Fruit fly (Drosophila melanogaster): ENCODE data around the gene CG6638.

The CG6638 gene

DNA sequence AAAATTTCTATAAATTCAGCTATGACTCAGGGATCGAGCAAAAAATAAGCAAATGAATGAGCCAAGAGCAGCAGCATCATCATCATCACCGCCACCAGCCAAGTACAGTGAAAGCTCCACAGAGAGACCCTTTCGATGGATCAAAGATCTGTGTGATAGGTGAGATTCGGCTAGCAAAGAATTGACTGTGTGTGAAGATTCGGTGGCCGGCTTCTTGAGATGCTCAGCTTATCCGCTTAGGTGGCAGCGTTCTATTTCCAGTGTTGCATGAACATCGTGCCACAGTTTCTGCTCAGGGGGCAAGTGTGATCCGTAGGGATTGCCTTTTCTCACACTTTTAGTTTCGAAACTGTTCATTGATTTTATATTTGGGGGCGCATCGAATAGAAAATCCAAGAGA lies 22.8 kb downstream of the CG6638 start (continued):
- TF ChIP-seq CG12155 (GFP tag; optimal IDR thresholded peaks at IDR 0.05): no peak
- no peak for TF ChIP-seq CG8359 (GFP tag; optimal IDR thresholded peaks at IDR 0.05; ENCODE audit: borderline replicate concordance)
- TF ChIP-seq H2.0 (GFP tag; IDR thresholded peaks at IDR 0.05): no peak
- peak; percentile 16 for TF ChIP-seq org-1 (GFP tag; optimal IDR thresholded peaks at IDR 0.05)
- no peak for TF ChIP-seq shn (GFP tag; optimal IDR thresholded peaks at IDR 0.05)
- no peak for TF ChIP-seq CG13424 (tag; optimal IDR thresholded peaks at IDR 0.05)
- no peak for TF ChIP-seq toy (GFP tag; IDR thresholded peaks at IDR 0.05)
- TF ChIP-seq CG16813 (GFP tag; IDR thresholded peaks at IDR 0.05; ENCODE audit: partially characterized antibody): no peak
- peak; percentile 42; the same call in 2 of the 4 replicates for TF ChIP-seq Gug (GFP tag; IDR thresholded peaks at IDR 0.05)
- TF ChIP-seq CG12219 (GFP tag; optimal IDR thresholded peaks at IDR 0.05): no peak
- no peak for TF ChIP-seq CG8290 (GFP tag; optimal IDR thresholded peaks at IDR 0.05)
- peak in 1 of 2 experiments; percentile 42 for TF ChIP-seq CG8290 (tag; optimal IDR thresholded peaks at IDR 0.05)
- TF ChIP-seq CG32767 (GFP tag; IDR thresholded peaks at IDR 0.05): no peak
- peak; percentile 3 for TF ChIP-seq CG15269 (tag; optimal IDR thresholded peaks at IDR 0.05)
- no peak for TF ChIP-seq kay (GFP tag; optimal IDR thresholded peaks at IDR 0.05)
- no peak for TF ChIP-seq sim (GFP tag; IDR thresholded peaks at IDR 0.05)
- no peak for TF ChIP-seq Drgx (GFP tag; IDR thresholded peaks at IDR 0.05)
- no peak for TF ChIP-seq CG9876 (GFP tag; optimal IDR thresholded peaks at IDR 0.05)
- no peak for TF ChIP-seq Doc3 (GFP tag; IDR thresholded peaks at IDR 0.05; ENCODE audit: partially characterized antibody)
- peak; percentile 81 for TF ChIP-seq CG10543 (GFP tag; optimal IDR thresholded peaks at IDR 0.05)
- no peak for TF ChIP-seq btn (GFP tag; optimal IDR thresholded peaks at IDR 0.05)
- peak; percentile 56; the same call in 1 of the 2 replicates for TF ChIP-seq CG9932 (GFP tag; IDR thresholded peaks at IDR 0.05)
- TF ChIP-seq Aef1 (GFP tag; IDR thresholded peaks at IDR 0.05): no peak
- TF ChIP-seq CG15011 (GFP tag; optimal IDR thresholded peaks at IDR 0.05): no peak
- TF ChIP-seq her (GFP tag; optimal IDR thresholded peaks at IDR 0.05): peak; percentile 13
- no peak for TF ChIP-seq CG11085 (GFP tag; IDR thresholded peaks at IDR 0.05)
- no peak for TF ChIP-seq pita (GFP tag; optimal IDR thresholded peaks at IDR 0.05)
- no peak for TF ChIP-seq pzg (GFP tag; optimal IDR thresholded peaks at IDR 0.05)
- no peak for TF ChIP-seq Fer1 (GFP tag; optimal IDR thresholded peaks at IDR 0.05)
- no peak for TF ChIP-seq lola (GFP tag; optimal IDR thresholded peaks at IDR 0.05)
- peak; percentile 13 for TF ChIP-seq cwo (GFP tag; optimal IDR thresholded peaks at IDR 0.05)
- TF ChIP-seq C15 (GFP tag; IDR thresholded peaks at IDR 0.05): no peak
- TF ChIP-seq YL-1 (GFP tag; optimal IDR thresholded peaks at IDR 0.05): no peak
- TF ChIP-seq CG13894 (tag; optimal IDR thresholded peaks at IDR 0.05): no peak
- TF ChIP-seq CG15696 (tag; optimal IDR thresholded peaks at IDR 0.05): no peak
- TF ChIP-seq tap (tag; optimal IDR thresholded peaks at IDR 0.05): no peak
- TF ChIP-seq CG15601 (tag; optimal IDR thresholded peaks at IDR 0.05): no peak
- TF ChIP-seq MESR4 (GFP tag; optimal IDR thresholded peaks at IDR 0.05): no peak
- peak; percentile 54; the same call in 1 of the 3 replicates for TF ChIP-seq ci (GFP tag; IDR thresholded peaks at IDR 0.05)
- TF ChIP-seq gsb (GFP tag; IDR thresholded peaks at IDR 0.05): peak; percentile 27; the same call in 1 of the 2 replicates
- no peak for TF ChIP-seq croc (GFP tag; conservative IDR thresholded peaks at IDR 0.05)
- no peak for TF ChIP-seq CG17361 (GFP tag; IDR thresholded peaks at IDR 0.05)
- no peak for TF ChIP-seq CG2712 (tag; optimal IDR thresholded peaks at IDR 0.05)
- no peak for TF ChIP-seq CG15514 (GFP tag; optimal IDR thresholded peaks at IDR 0.05)
- TF ChIP-seq hkb (optimal IDR thresholded peaks at IDR 0.05): no peak
- TF ChIP-seq hkb (GFP tag; IDR thresholded peaks at IDR 0.05): no peak
- TF ChIP-seq CG3847 (GFP tag; IDR thresholded peaks at IDR 0.05): no peak
- peak; percentile 12 for TF ChIP-seq jumu (GFP tag; optimal IDR thresholded peaks at IDR 0.05)
- TF ChIP-seq CG7271 (tag; optimal IDR thresholded peaks at IDR 0.05): no peak
- TF ChIP-seq Ssrp (tag; optimal IDR thresholded peaks at IDR 0.05): no peak
- no peak for TF ChIP-seq hb (GFP tag; IDR thresholded peaks at IDR 0.05; ENCODE audit: partially characterized antibody)
- no peak for TF ChIP-seq psq (GFP tag; optimal IDR thresholded peaks at IDR 0.05)
